Fruit fly (Drosophila melanogaster) whole organism, wandering third instar larva: ENCODE data around the gene CG11537.
A peak's percentile ranks its signal among the peaks of the same experiment; 100 is the strongest.

ENCODE experiments used
- Abd-B ChIP-seq: fragments of >200 bp; optimal IDR thresholded peaks from 2 replicates; lab custom pipeline; 2017; ENCODE audit warnings: missing biosample characterization, missing genetic modification characterization
- CG32264 ChIP-seq: fragments of 200-800 bp; sonication (Bioruptor generic); optimal IDR thresholded peaks from 2 replicates; lab custom pipeline; 2016; ENCODE audit warnings: missing biosample characterization, missing genetic modification characterization
- CG9705 ChIP-seq: fragments of 200-800 bp; sonication (Bioruptor generic); optimal IDR thresholded peaks from 2 replicates; lab custom pipeline; 2018; ENCODE audit warnings: missing biosample characterization, mild to moderate bottlenecking, missing genetic modification characterization
- CrebA ChIP-seq: fragments of 200-800 bp; sonication (Bioruptor generic); optimal IDR thresholded peaks from 2 replicates; lab custom pipeline; 2016; ENCODE audit warnings: missing biosample characterization, mild to moderate bottlenecking, missing genetic modification characterization, borderline replicate concordance
- Dfd ChIP-seq: fragments of >200 bp; optimal IDR thresholded peaks from 2 replicates; lab custom pipeline; 2017; ENCODE audit warnings: missing biosample characterization, missing genetic modification characterization
- Dif ChIP-seq: fragments of 200-275, 200-300 bp; sonication (Bioruptor generic); optimal IDR thresholded peaks from 2 replicates; lab custom pipeline; 2018; ENCODE audit warnings: missing biosample characterization, missing genetic modification characterization; ENCODE audit not compliant: partially characterized antibody
- GATAd ChIP-seq: sonication (Bioruptor generic); optimal IDR thresholded peaks from 2 replicates; lab custom pipeline; 2016; ENCODE audit warnings: missing biosample characterization, missing genetic modification characterization
- HLH106 ChIP-seq: fragments of 200-800 bp; optimal IDR thresholded peaks from 3 replicates; lab custom pipeline; 2019; ENCODE audit warnings: missing biosample characterization, mild to moderate bottlenecking, missing genetic modification characterization, moderate library complexity
- Hnf4 ChIP-seq: fragments of 200-800 bp; sonication (Bioruptor generic); optimal IDR thresholded peaks from 2 replicates; lab custom pipeline; 2016; ENCODE audit warnings: missing biosample characterization, mild to moderate bottlenecking, missing genetic modification characterization
- Hr78 ChIP-seq: fragments of >200 bp; optimal IDR thresholded peaks from 2 replicates; lab custom pipeline; 2017; ENCODE audit warnings: missing biosample characterization, missing genetic modification characterization
- Hr83 ChIP-seq: fragments of 200-300 bp; sonication (Bioruptor generic); optimal IDR thresholded peaks from 2 replicates; lab custom pipeline; 2016; ENCODE audit warnings: missing biosample characterization, mild to moderate bottlenecking, missing genetic modification characterization, moderate library complexity; ENCODE audit not compliant: poor library complexity, severe bottlenecking
- Jra ChIP-seq: sonication (Bioruptor generic); optimal IDR thresholded peaks from 2 replicates; lab custom pipeline; 2016; ENCODE audit warnings: missing biosample characterization, missing genetic modification characterization
- Mio ChIP-seq: sonication (Bioruptor generic); optimal IDR thresholded peaks from 2 replicates; lab custom pipeline; 2016; ENCODE audit warnings: missing biosample characterization, missing genetic modification characterization
- Myc ChIP-seq: fragments of >200 bp; optimal IDR thresholded peaks from 2 replicates; lab custom pipeline; 2017
- N ChIP-seq: fragments of >200 bp; optimal IDR thresholded peaks from 2 replicates; lab custom pipeline; 2018; ENCODE audit warnings: missing biosample characterization, missing external identifiers, missing genetic modification characterization
- OdsH ChIP-seq: fragments of 200-800 bp; sonication (Bioruptor generic); optimal IDR thresholded peaks from 2 replicates; lab custom pipeline; 2016; ENCODE audit warnings: missing biosample characterization, mild to moderate bottlenecking, missing genetic modification characterization
- Rel ChIP-seq, 2 experiments: fragments of 200-800 bp; sonication (Bioruptor generic) in 1 of 2; optimal IDR thresholded peaks; 2 replicates in 1 of 2; 3 replicates in 1 of 2; lab custom pipeline; 2016 to 2019; ENCODE audit warnings: mild to moderate bottlenecking in 2 of 2, missing biosample characterization in 2 of 2, missing genetic modification characterization in 2 of 2, moderate library complexity in 1 of 2
- Sp1 ChIP-seq: fragments of 200-800 bp; sonication (Bioruptor generic); optimal IDR thresholded peaks from 3 replicates; lab custom pipeline; 2019; ENCODE audit warnings: missing biosample characterization, mild to moderate bottlenecking, missing genetic modification characterization, moderate library complexity
- Vsx2 ChIP-seq: fragments of 200-300, 225-300 bp; sonication (Bioruptor generic); optimal IDR thresholded peaks from 2 replicates; lab custom pipeline; 2018; ENCODE audit warnings: missing biosample characterization, missing genetic modification characterization; ENCODE audit not compliant: partially characterized antibody
- br ChIP-seq: fragments of 200-800 bp; sonication (Bioruptor generic); optimal IDR thresholded peaks from 2 replicates; lab custom pipeline; 2016; ENCODE audit warnings: missing biosample characterization, missing genetic modification characterization
- brk ChIP-seq: fragments of 200-800 bp; sonication (Bioruptor generic); optimal IDR thresholded peaks from 2 replicates; lab custom pipeline; 2016; ENCODE audit warnings: missing biosample characterization, mild to moderate bottlenecking, missing genetic modification characterization
- dl ChIP-seq, 2 experiments: fragments of 175-275, 200-275 bp in 1 of 2; fragments of 200-275 bp in 1 of 2; sonication (Bioruptor generic); optimal IDR thresholded peaks; lab custom pipeline; 2018; ENCODE audit warnings: mild to moderate bottlenecking in 2 of 2, missing biosample characterization in 2 of 2, missing genetic modification characterization in 2 of 2, moderate library complexity in 2 of 2; ENCODE audit not compliant: partially characterized antibody in 2 of 2, insufficient read depth in 1 of 2
- dmrt93B ChIP-seq: fragments of 200-800 bp; sonication (Bioruptor generic); optimal IDR thresholded peaks from 2 replicates; lab custom pipeline; 2018; ENCODE audit warnings: missing biosample characterization, mild to moderate bottlenecking, missing genetic modification characterization
- dsf ChIP-seq: sonication (Bioruptor generic); optimal IDR thresholded peaks from 2 replicates; lab custom pipeline; 2016; ENCODE audit warnings: missing biosample characterization, missing genetic modification characterization, borderline replicate concordance
- ey ChIP-seq: fragments of 200-800 bp; sonication (Bioruptor generic); optimal IDR thresholded peaks from 2 replicates; lab custom pipeline; 2016; ENCODE audit warnings: missing biosample characterization, missing genetic modification characterization
- foxo ChIP-seq, 2 experiments: fragments of 200-800 bp; sonication (Bioruptor generic); optimal IDR thresholded peaks; 2 replicates in 1 of 2; 3 replicates in 1 of 2; lab custom pipeline; 2016 to 2017; ENCODE audit warnings: missing biosample characterization in 2 of 2, missing genetic modification characterization in 2 of 2
- fru ChIP-seq: fragments of 200-800 bp; sonication (Bioruptor generic); optimal IDR thresholded peaks from 3 replicates; lab custom pipeline; 2016; ENCODE audit warnings: missing biosample characterization, mild to moderate bottlenecking, missing genetic modification characterization
- h ChIP-seq: fragments of 200-800 bp; sonication (Bioruptor generic); optimal IDR thresholded peaks from 3 replicates; lab custom pipeline; 2016; ENCODE audit warnings: missing biosample characterization, mild to moderate bottlenecking, missing genetic modification characterization
- jim ChIP-seq: fragments of 175-275, 200-325 bp; sonication (Bioruptor generic); optimal IDR thresholded peaks from 2 replicates; lab custom pipeline; 2016; ENCODE audit warnings: missing biosample characterization, mild to moderate bottlenecking, missing genetic modification characterization
- lola ChIP-seq: fragments of >200 bp; optimal IDR thresholded peaks from 2 replicates; lab custom pipeline; 2017; ENCODE audit warnings: missing biosample characterization, missing genetic modification characterization
- pan ChIP-seq: fragments of >200 bp; optimal IDR thresholded peaks from 2 replicates; lab custom pipeline; 2017
- psq ChIP-seq: fragments of 200-800 bp; sonication (Bioruptor generic); optimal IDR thresholded peaks from 3 replicates; lab custom pipeline; 2017; ENCODE audit warnings: missing biosample characterization, mild to moderate bottlenecking, missing genetic modification characterization, moderate library complexity
- rgr ChIP-seq: fragments of 200-800 bp; sonication (Bioruptor generic); optimal IDR thresholded peaks from 3 replicates; lab custom pipeline; 2016; ENCODE audit warnings: missing biosample characterization, mild to moderate bottlenecking, missing genetic modification characterization
- sage ChIP-seq: fragments of 200-800 bp; sonication (Bioruptor generic); optimal IDR thresholded peaks from 2 replicates; lab custom pipeline; 2016; ENCODE audit warnings: missing biosample characterization, mild to moderate bottlenecking, missing genetic modification characterization
- sv ChIP-seq: fragments of 200-800 bp; sonication (Bioruptor generic); optimal IDR thresholded peaks from 3 replicates; lab custom pipeline; 2016; ENCODE audit warnings: missing biosample characterization, missing genetic modification characterization
- tai ChIP-seq: sonication (Bioruptor generic); optimal IDR thresholded peaks from 2 replicates; lab custom pipeline; 2016; ENCODE audit warnings: missing biosample characterization, missing genetic modification characterization
- usp ChIP-seq: fragments of >200 bp; optimal IDR thresholded peaks from 2 replicates; lab custom pipeline; 2017; ENCODE audit warnings: missing biosample characterization, missing genetic modification characterization
- woc ChIP-seq: sonication (Bioruptor generic); optimal IDR thresholded peaks from 2 replicates; lab custom pipeline; 2016; ENCODE audit warnings: missing biosample characterization, mild to moderate bottlenecking, missing genetic modification characterization

Gene CG11537

DNA sequence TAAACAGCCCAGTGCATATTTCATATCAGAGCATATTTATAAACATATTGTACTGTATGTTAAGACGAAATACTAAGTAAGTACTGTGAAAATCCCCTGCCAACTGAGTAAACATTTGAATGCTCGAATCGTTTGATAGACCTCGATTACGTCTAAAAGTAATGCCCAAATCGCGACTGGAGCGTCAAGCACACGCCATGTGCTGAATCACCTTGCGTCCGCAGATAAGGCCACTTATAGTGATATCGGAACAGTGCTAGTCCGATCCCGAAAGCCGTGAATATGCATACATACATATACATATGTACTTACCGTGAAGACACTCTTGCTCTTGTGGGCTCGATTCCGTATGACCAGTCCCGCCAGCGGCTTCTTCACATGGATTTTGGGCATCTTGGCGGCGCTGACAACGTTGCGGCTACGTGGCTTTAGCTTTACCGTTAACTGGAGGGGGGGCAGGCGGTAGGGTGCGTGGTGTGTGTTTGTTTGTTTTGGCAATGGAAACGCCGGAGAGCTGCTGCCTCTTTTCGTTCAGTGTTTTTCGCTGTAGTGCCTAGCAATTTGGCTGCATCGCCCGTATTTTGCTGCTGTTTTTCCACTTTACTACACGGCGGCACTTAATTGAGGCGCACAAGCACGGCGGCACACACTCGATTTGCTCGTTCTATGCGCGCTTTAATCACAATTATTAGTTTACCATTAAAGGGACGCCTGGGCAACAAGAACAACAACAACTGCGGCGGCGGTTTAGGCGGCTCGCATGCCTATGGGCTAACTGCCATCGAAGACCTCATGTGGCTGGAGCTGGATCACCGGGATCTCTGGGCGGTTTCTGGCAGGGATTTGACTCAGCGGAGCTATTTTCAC, 508 bp downstream of the CG11537 start:
- TF ChIP-seq Rel (GFP tag; optimal IDR thresholded peaks at IDR 0.05; lab: Kevin White, UChicago) (no peak), Rel (tag; optimal IDR thresholded peaks at IDR 0.05; lab: Kevin White, UChicago) (peak; percentile 33), Mio (GFP tag; lab: Kevin White, UChicago) (no peak), usp (GFP tag; lab: Kevin White, UChicago) (no peak), h (GFP tag; lab: Kevin White, UChicago) (peak; percentile 61)

DNA sequence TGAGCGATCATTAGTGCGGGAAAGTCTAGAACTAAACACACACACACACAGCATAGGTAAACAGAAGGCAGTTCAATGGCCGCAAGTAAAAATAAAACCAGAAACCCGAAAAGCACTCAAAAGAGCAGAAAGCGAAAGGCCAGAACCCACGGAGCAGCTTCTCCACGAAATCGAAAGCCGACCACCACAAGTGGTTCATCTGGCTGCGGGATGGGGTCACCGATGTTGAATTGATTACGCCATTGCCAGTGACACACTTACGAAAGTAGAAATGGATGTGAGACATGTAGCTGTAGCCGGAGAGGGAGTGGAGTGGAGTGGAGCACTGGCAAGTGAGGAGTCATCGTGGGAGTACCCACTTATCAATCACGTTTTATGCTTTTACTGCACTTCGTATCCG, 1.8 kb downstream of the CG11537 start:
- TF ChIP-seq GATAd (no peak), jim (GFP tag; lab: Kevin White, UChicago) (no peak), ey (GFP tag; lab: Kevin White, UChicago) (no peak), foxo (GFP tag; optimal IDR thresholded peaks at IDR 0.05; lab: Kevin White, UChicago) (no peak), OdsH (GFP tag; lab: Kevin White, UChicago) (no peak), Abd-B (GFP tag; lab: Kevin White, UChicago) (no peak), Hr83 (GFP tag; lab: Kevin White, UChicago) (no peak)
- TF ChIP-seq, all 38 proteins: peak for 0

DNA sequence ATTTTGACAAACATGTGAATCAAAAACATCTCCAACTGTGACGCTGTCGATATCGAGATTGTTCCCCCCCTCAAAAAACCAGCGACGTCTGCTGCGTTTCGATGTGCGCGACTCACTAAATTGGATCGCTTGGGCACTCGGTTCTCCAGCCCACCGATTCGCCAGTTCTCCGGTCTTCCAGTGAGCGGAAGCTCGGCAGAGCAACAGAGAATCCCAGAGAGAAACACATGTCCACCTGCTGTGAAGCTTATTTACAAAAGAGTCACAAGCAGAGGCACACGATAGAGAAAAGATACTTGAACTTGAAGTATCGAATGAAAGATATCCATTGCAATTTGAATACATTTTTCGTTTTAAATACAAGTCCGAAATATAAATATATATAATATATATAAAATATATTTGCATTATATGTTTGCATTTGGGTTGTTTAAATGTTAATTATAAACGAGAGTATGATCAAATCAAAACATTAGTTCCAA, 9.2 kb downstream of the CG11537 start:
- TF ChIP-seq Hr83 (GFP tag; lab: Kevin White, UChicago) (peak; percentile 78), N (GFP tag; lab: Kevin White, UChicago) (no peak), CrebA (GFP tag; lab: Kevin White, UChicago) (no peak), CG9705 (GFP tag; lab: Kevin White, UChicago) (no peak), jim (GFP tag; lab: Kevin White, UChicago) (no peak), GATAd (no peak), woc (GFP tag; lab: Kevin White, UChicago) (no peak), Sp1 (GFP tag; lab: Kevin White, UChicago) (no peak), Rel (GFP tag; optimal IDR thresholded peaks at IDR 0.05; lab: Kevin White, UChicago) (no peak), Rel (tag; optimal IDR thresholded peaks at IDR 0.05; lab: Kevin White, UChicago) (no peak), sage (GFP tag; lab: Kevin White, UChicago) (no peak), pan (lab: Kevin White, UChicago) (no peak), br (GFP tag; lab: Kevin White, UChicago) (peak; percentile 16), Abd-B (GFP tag; lab: Kevin White, UChicago) (no peak), Vsx2 (GFP tag; lab: Kevin White, UChicago) (no peak), HLH106 (tag; lab: Kevin White, UChicago) (no peak), usp (GFP tag; lab: Kevin White, UChicago) (no peak), CG32264 (GFP tag; lab: Kevin White, UChicago) (peak; percentile 20), Hnf4 (GFP tag; lab: Kevin White, UChicago) (no peak), fru (GFP tag; lab: Kevin White, UChicago) (no peak), ey (GFP tag; lab: Kevin White, UChicago) (no peak), dmrt93B (GFP tag; lab: Kevin White, UChicago) (no peak), psq (GFP tag; lab: Kevin White, UChicago) (no peak), Hr78 (no peak), Myc (lab: Kevin White, UChicago) (no peak), Dfd (GFP tag; lab: Kevin White, UChicago) (no peak), brk (GFP tag; lab: Kevin White, UChicago) (no peak), dl (GFP tag; optimal IDR thresholded peaks at IDR 0.05; lab: Kevin White, UChicago; ENCODE audit: insufficient read depth in 1 of 2, partially characterized antibody in 2 of 2) (peak; percentile 0 to 71), rgr (GFP tag; lab: Kevin White, UChicago) (peak; percentile 4), Dif (GFP tag; lab: Kevin White, UChicago) (peak; percentile 44), tai (GFP tag; lab: Kevin White, UChicago) (no peak), h (GFP tag; lab: Kevin White, UChicago) (peak; percentile 38), dsf (GFP tag; lab: Kevin White, UChicago) (no peak), Jra (GFP tag; lab: Kevin White, UChicago) (no peak), Mio (GFP tag; lab: Kevin White, UChicago) (no peak), sv (GFP tag; lab: Kevin White, UChicago) (no peak), lola (GFP tag; lab: Kevin White, UChicago) (no peak), foxo (GFP tag; optimal IDR thresholded peaks at IDR 0.05; lab: Kevin White, UChicago) (no peak), OdsH (GFP tag; lab: Kevin White, UChicago) (peak; percentile 1)
